Worm (Caenorhabditis elegans): ENCODE measurements around the gene F13B12.6.

The F13B12.6 gene

ce11 chrIV:10366018-10366417 lies 51.7 kb downstream of the F13B12.6 start, which contains the start of gene sir-2.1 (continued):
- TF ChIP-seq fos-1 (tag; optimal IDR thresholded peaks at IDR 0.05) (no peak), lsy-2 (tag; optimal IDR thresholded peaks at IDR 0.05) (peak; percentile 66 to 69), snu-23 (GFP tag; optimal IDR thresholded peaks at IDR 0.05) (peak; percentile 67), alr-1 (tag; optimal IDR thresholded peaks at IDR 0.05; ENCODE audit: borderline replicate concordance) (no peak), hlh-4 (tag; optimal IDR thresholded peaks at IDR 0.05) (no peak), dpl-1 (GFP tag; optimal IDR thresholded peaks at IDR 0.05) (peak; percentile 36 to 66 (median 62)), mef-2 (tag; optimal IDR thresholded peaks at IDR 0.05) (no peak), egl-13 (tag; optimal IDR thresholded peaks at IDR 0.05) (peak; percentile 4), lin-14 (GFP tag; optimal IDR thresholded peaks at IDR 0.05) (no peak), egl-27 (tag; optimal IDR thresholded peaks at IDR 0.05) (no peak), grh-1 (GFP tag; IDR thresholded peaks at IDR 0.05) (no peak), hpl-2 (GFP tag; optimal IDR thresholded peaks at IDR 0.05) (no peak), Y116A8C.19 (tag; optimal IDR thresholded peaks at IDR 0.05; ENCODE audit: borderline replicate concordance) (no peak), nhr-12 (tag; optimal IDR thresholded peaks at IDR 0.05) (no peak), snpc-4 (tag; optimal IDR thresholded peaks at IDR 0.05) (peak; percentile 24), unc-62 (GFP tag; optimal IDR thresholded peaks at IDR 0.05) (no peak), unc-86 (tag; optimal IDR thresholded peaks at IDR 0.05) (peak; percentile 58), skn-1 (tag; optimal IDR thresholded peaks at IDR 0.05) (peak; percentile 19), fkh-8 (tag; optimal IDR thresholded peaks at IDR 0.05) (no peak), nhr-85 (tag) (no peak), fkh-4 (tag; optimal IDR thresholded peaks at IDR 0.05; ENCODE audit: borderline replicate concordance) (no peak), sup-37 (GFP tag; optimal IDR thresholded peaks at IDR 0.05) (no peak), nhr-20 (tag; optimal IDR thresholded peaks at IDR 0.05) (peak; percentile 49), nhr-76 (tag; optimal IDR thresholded peaks at IDR 0.05) (no peak), aly-2 (tag; optimal IDR thresholded peaks at IDR 0.05) (no peak), mab-9 (GFP tag; IDR thresholded peaks at IDR 0.05) (no peak), lir-3 (tag; optimal IDR thresholded peaks at IDR 0.05; ENCODE audit: poor library complexity) (no peak), vab-15 (tag; optimal IDR thresholded peaks at IDR 0.05) (no peak), nhr-90 (tag; optimal IDR thresholded peaks at IDR 0.05; ENCODE audit: poor library complexity) (peak; percentile 60), ceh-8 (GFP tag; optimal IDR thresholded peaks at IDR 0.05) (no peak), nhr-71 (tag; optimal IDR thresholded peaks at IDR 0.05) (peak; percentile 75), tlp-1 (tag; optimal IDR thresholded peaks at IDR 0.05) (no peak), dsc-1 (tag; optimal IDR thresholded peaks at IDR 0.05) (peak; percentile 58), nhr-11 (tag; optimal IDR thresholded peaks at IDR 0.05) (no peak), zip-4 (GFP tag; optimal IDR thresholded peaks at IDR 0.05) (no peak), rnt-1 (tag; optimal IDR thresholded peaks at IDR 0.05) (peak; percentile 48), pqm-1 (tag; optimal IDR thresholded peaks at IDR 0.05) (no peak), nhr-19 (GFP tag; conservative IDR thresholded peaks at IDR 0.05) (peak; percentile 45), lin-13 (GFP tag; optimal IDR thresholded peaks at IDR 0.05) (no peak), elt-2 (tag; optimal IDR thresholded peaks at IDR 0.05) (peak; percentile 44), lin-15B (tag; optimal IDR thresholded peaks at IDR 0.05) (no peak), jun-1 (tag; optimal IDR thresholded peaks at IDR 0.05) (peak; percentile 10), fkh-10 (GFP tag; optimal IDR thresholded peaks at IDR 0.05) (no peak), lin-35 (GFP tag; optimal IDR thresholded peaks at IDR 0.05) (peak; percentile 57 to 76), irx-1 (tag; optimal IDR thresholded peaks at IDR 0.05) (no peak), swsn-7 (tag; optimal IDR thresholded peaks at IDR 0.05) (peak; percentile 64), ceh-90 (tag; optimal IDR thresholded peaks at IDR 0.05) (no peak), ceh-63 (GFP tag; optimal IDR thresholded peaks at IDR 0.05) (no peak), C34B4.2 (tag; optimal IDR thresholded peaks at IDR 0.05) (no peak), nhr-77 (tag; optimal IDR thresholded peaks at IDR 0.05) (no peak), nhr-47 (tag; optimal IDR thresholded peaks at IDR 0.05) (peak; percentile 74), F16B12.6 (tag; optimal IDR thresholded peaks at IDR 0.05) (no peak), unc-130 (tag; optimal IDR thresholded peaks at IDR 0.05) (peak; percentile 7)
